Fruit fly (Drosophila melanogaster) whole organism, prepupa: ENCODE measurements around the gene RpS19a.

Experiments
- CG11294 ChIP-seq: fragments of 200-800 bp; sonication (Bioruptor generic); IDR thresholded peaks from 2 replicates; pipeline ENCODE4 v1.3.6; 2022; ENCODE audit warnings: missing biosample characterization, missing genetic modification characterization
- CG3032 ChIP-seq: fragments of 200-800 bp; optimal IDR thresholded peaks from 2 replicates; lab custom pipeline; 2019; ENCODE audit warnings: missing biosample characterization, mild to moderate bottlenecking, missing genetic modification characterization, moderate library complexity
- CG8319 ChIP-seq: fragments of 200-800 bp; sonication (Bioruptor generic); optimal IDR thresholded peaks from 3 replicates; lab custom pipeline; 2016; ENCODE audit warnings: missing biosample characterization, missing genetic modification characterization
- CG9139 ChIP-seq: fragments of 200-800 bp; sonication (Bioruptor generic); optimal IDR thresholded peaks from 3 replicates; lab custom pipeline; 2017; ENCODE audit warnings: missing biosample characterization, mild to moderate bottlenecking, missing genetic modification characterization
- Hr39 ChIP-seq: fragments of 200-800 bp; sonication (Bioruptor generic); optimal IDR thresholded peaks from 2 replicates; lab custom pipeline; 2016; ENCODE audit warnings: missing biosample characterization, missing genetic modification characterization
- Lpt ChIP-seq: fragments of 200-800 bp; sonication (Bioruptor generic); optimal IDR thresholded peaks from 3 replicates; lab custom pipeline; 2016; ENCODE audit warnings: missing biosample characterization, missing genetic modification characterization
- OdsH ChIP-seq: fragments of 200-800 bp; sonication (Bioruptor generic); optimal IDR thresholded peaks from 3 replicates; lab custom pipeline; 2016; ENCODE audit warnings: missing biosample characterization, missing genetic modification characterization
- eg ChIP-seq: fragments of 200-800 bp; sonication (Bioruptor generic); IDR thresholded peaks from 3 replicates; pipeline ENCODE4 v1.3.6; 2022; ENCODE audit warnings: missing biosample characterization, missing genetic modification characterization
- lz ChIP-seq: fragments of 200-800 bp; sonication (Bioruptor generic); optimal IDR thresholded peaks from 3 replicates; lab custom pipeline; 2016; ENCODE audit warnings: missing biosample characterization, missing genetic modification characterization
- pdm3 ChIP-seq: fragments of 200-800 bp; sonication (Bioruptor generic); optimal IDR thresholded peaks from 3 replicates; lab custom pipeline; 2016; ENCODE audit warnings: missing biosample characterization, missing genetic modification characterization
- salr ChIP-seq, 2 experiments: fragments of 200-800 bp; sonication (Bioruptor generic); optimal IDR thresholded peaks; 3 replicates each; lab custom pipeline; 2016 to 2018; ENCODE audit warnings: missing biosample characterization in 2 of 2, missing genetic modification characterization in 2 of 2, mild to moderate bottlenecking in 1 of 2
- spab ChIP-seq: fragments of 200-800 bp; sonication (Bioruptor generic); optimal IDR thresholded peaks from 2 replicates; lab custom pipeline; 2017; ENCODE audit warnings: missing biosample characterization, mild to moderate bottlenecking, missing genetic modification characterization, missing genetic modification reagents
- topi ChIP-seq: fragments of 200-800 bp; sonication (Bioruptor generic); optimal IDR thresholded peaks from 3 replicates; lab custom pipeline; 2016; ENCODE audit warnings: missing biosample characterization, missing genetic modification characterization

DNA sequence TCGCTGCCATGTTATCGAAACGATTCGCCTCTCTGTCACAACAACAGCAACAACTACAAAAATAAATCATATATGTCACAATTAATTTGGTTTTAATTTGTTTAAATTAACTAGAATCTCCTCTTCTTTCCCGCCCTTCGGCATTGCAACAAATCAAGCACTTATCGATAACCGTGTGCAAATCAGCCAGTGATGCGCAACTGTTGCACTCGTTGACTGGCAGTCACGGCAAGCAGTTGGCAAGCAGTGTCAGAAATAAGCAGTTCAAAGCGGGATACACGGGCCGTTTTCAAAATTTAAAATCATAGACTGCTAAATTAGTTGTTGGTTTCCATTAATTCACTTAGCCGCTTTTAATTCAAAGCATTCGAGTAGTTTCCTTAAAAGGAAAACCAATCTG lies 46.1 kb downstream of the RpS19a start, which contains the start of gene Axs:
- TF ChIP-seq CG9139 (GFP tag; lab: Kevin White, UChicago): no peak
- no peak for TF ChIP-seq eg (GFP tag; lab: Robert Waterston, UW)
- TF ChIP-seq OdsH: no peak
- TF ChIP-seq CG3032 (tag; lab: Kevin White, UChicago): no peak
- no peak for TF ChIP-seq topi (GFP tag; lab: Kevin White, UChicago)
- no peak for TF ChIP-seq Lpt
- TF ChIP-seq Hr39 (GFP tag; lab: Kevin White, UChicago): no peak
- no peak for TF ChIP-seq spab (GFP tag; lab: Kevin White, UChicago)
- TF ChIP-seq salr (GFP tag; optimal IDR thresholded peaks at IDR 0.05; lab: Kevin White, UChicago): no peak
- TF ChIP-seq lz: no peak
- TF ChIP-seq pdm3 (GFP tag; lab: Kevin White, UChicago): peak; percentile 5
- no peak for TF ChIP-seq CG11294 (GFP tag; lab: Robert Waterston, UW)
- TF ChIP-seq CG8319: no peak
